Worm (Caenorhabditis elegans) whole organism, L1 larva: ENCODE measurements around the gene zmp-2.

Experiments
- C04F5.9 ChIP-seq: sonication (generic microtip); optimal IDR thresholded peaks from 2 replicates; lab custom pipeline; 2016; ENCODE audit warnings: missing genetic modification characterization, missing compliant biosample characterization
- blmp-1 ChIP-seq: fragments of 150-350 bp; optimal IDR thresholded peaks from 2 replicates; lab custom pipeline; 2014; ENCODE audit warnings: missing biosample characterization, missing genetic modification characterization
- egl-27 ChIP-seq, 2 experiments: fragments of 150-350 bp in 1 of 2; sonication (generic microtip); optimal IDR thresholded peaks; 3 replicates each; lab custom pipeline; 2017 to 2018; ENCODE audit warnings: missing biosample characterization in 2 of 2, missing genetic modification characterization in 2 of 2, missing genetic modification reagents in 2 of 2
- fos-1 ChIP-seq: fragments of 150-350 bp; optimal IDR thresholded peaks from 2 replicates; lab custom pipeline; 2014; ENCODE audit warnings: missing biosample characterization, missing genetic modification characterization
- jun-1 ChIP-seq: fragments of 150-350 bp; optimal IDR thresholded peaks from 2 replicates; lab custom pipeline; 2014; ENCODE audit warnings: missing biosample characterization, missing genetic modification reagents, missing genetic modification characterization
- lir-3 ChIP-seq: sonication (generic microtip); optimal IDR thresholded peaks from 2 replicates; lab custom pipeline; 2016; ENCODE audit warnings: mild to moderate bottlenecking, missing genetic modification characterization, moderate library complexity, missing compliant biosample characterization; ENCODE audit not compliant: poor library complexity
- pag-3 ChIP-seq: sonication (generic microtip); optimal IDR thresholded peaks from 2 replicates; lab custom pipeline; 2017; ENCODE audit warnings: missing genetic modification characterization, mild to moderate bottlenecking, missing compliant biosample characterization, antibody characterized with exemption, borderline replicate concordance; ENCODE audit not compliant: insufficient read depth
- skn-1 ChIP-seq: fragments of 150-350 bp; optimal IDR thresholded peaks from 2 replicates; lab custom pipeline; 2014; ENCODE audit warnings: missing biosample characterization, missing genetic modification characterization
- unc-62 ChIP-seq: fragments of 150-350 bp; optimal IDR thresholded peaks from 2 replicates; lab custom pipeline; 2014; ENCODE audit warnings: missing biosample characterization, missing genetic modification reagents, missing genetic modification characterization
- zag-1 ChIP-seq: fragments of 150-350 bp; optimal IDR thresholded peaks from 2 replicates; lab custom pipeline; 2014; ENCODE audit warnings: missing biosample characterization, missing genetic modification characterization
- ztf-11 ChIP-seq, 2 experiments: sonication (generic microtip); optimal IDR thresholded peaks; 2 replicates each; lab custom pipeline; 2016 to 2017; ENCODE audit warnings: missing genetic modification characterization in 2 of 2, missing biosample characterization in 1 of 2, missing compliant biosample characterization in 1 of 2
- ztf-4 ChIP-seq: fragments of 150-350 bp; optimal IDR thresholded peaks from 2 replicates; lab custom pipeline; 2014; ENCODE audit warnings: missing biosample characterization, missing genetic modification characterization

DNA sequence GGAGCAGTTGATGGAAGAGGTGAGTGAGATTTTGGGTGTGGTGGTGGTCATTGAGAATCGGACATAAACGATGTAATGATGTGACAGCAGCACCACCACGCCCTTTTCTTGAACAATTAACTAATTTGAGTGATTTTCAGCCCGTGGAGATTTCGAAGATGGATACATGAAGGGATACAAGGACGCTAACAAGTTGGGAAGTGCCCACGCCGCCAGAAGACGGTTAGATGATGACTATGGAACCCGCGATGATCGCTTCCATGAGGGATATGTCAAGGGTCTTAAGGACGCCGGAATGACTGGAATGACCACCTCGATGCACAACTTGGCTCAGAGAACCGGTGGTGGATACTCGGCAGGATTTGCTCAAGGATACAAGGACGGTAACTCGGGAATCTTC, 41.8 kb downstream of the zmp-2 start:
- TF ChIP-seq zag-1 (tag; lab: Kevin White, UChicago) (no peak), jun-1 (tag; lab: Kevin White, UChicago) (no peak), lir-3 (no peak), unc-62 (no peak), ztf-11 (tag; optimal IDR thresholded peaks at IDR 0.05; lab: Kevin White, UChicago) (no peak), blmp-1 (tag; lab: Kevin White, UChicago) (no peak), pag-3 (tag; lab: Kevin White, UChicago) (no peak), egl-27 (tag; optimal IDR thresholded peaks at IDR 0.05; lab: Kevin White, UChicago) (no peak), C04F5.9 (tag; lab: Kevin White, UChicago) (no peak), skn-1 (tag; lab: Kevin White, UChicago) (no peak), fos-1 (tag; lab: Kevin White, UChicago) (no peak), ztf-4 (tag; lab: Kevin White, UChicago) (no peak)
